Fruit fly (Drosophila melanogaster) ovary, adult (tissue): ENCODE data around the gene CG15219.

ENCODE experiments used
- CG17801 ChIP-seq: fragments of 200-800 bp; optimal IDR thresholded peaks from 2 replicates; lab custom pipeline; 2019; ENCODE audit warnings: missing biosample characterization, mild to moderate bottlenecking, missing genetic modification characterization, moderate library complexity; ENCODE audit not compliant: partially characterized antibody

Gene CG15219

DNA sequence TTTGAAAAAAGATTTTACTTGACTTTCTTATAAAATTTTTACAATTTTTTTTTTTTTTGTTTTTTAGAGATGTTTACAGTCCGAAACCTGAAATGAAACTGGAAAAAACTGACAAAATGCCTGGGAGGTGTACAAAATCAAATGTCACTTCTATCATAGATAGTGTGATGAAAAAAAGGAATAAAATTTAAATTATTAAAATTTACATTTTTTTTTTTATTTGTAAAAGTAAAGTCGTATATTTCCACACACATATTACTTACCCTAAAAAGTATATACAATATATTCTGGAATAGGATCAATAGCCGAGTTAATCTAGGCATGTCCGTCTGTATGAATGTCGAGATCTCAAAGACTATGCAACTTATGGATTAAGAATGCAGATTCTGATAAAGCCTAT is at the start of gene CG15219:
TSS of gene CG15219 (minus strand) at position 101 of the 400 bp plus-strand sequence.
- no peak for TF ChIP-seq CG17801 (GFP tag; lab: Kevin White, UChicago)

DNA sequence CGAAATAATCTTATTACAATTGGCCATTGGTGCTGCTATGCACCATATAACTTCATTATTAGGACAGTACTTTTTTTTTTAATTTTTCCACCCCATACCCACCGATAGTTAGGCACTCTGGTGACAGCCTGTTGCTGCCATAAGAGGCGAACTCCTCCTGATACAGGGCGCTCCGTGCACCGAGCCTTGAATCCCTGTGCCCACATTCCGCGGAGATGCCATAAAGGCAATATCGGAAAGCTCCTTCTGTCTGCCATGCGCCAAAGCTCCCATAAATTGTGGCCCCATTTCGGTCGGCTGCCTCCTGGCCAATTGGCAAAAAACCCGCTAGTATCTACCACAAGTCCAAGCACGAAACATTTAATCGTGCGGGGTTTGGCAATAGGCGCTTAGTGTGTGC is 47.9 kb upstream of the CG15219 start:
- no peak for TF ChIP-seq CG17801 (GFP tag; lab: Kevin White, UChicago)

DNA sequence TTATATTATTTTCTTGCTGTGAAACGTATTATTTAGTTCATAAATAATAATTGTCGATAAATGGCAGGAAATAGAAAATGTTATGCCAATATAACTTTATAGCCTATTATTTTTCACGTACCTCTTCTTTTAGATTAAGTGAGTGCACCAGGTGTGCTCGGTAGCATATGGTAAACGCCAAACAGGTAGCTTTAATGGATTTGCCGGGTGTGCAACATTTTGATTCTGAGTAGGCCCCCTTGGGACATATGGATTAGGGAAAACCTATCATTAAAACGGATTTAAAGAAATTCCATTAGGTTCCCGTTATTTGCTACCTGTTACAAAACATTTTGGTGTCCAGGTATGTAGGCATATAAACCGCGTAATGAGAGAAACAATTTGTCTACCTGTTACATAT is 46.0 kb upstream of the CG15219 start, which contains the start of gene dunk:
TSS of gene dunk (plus strand) at position 301 of the 400 bp plus-strand sequence.
- TF ChIP-seq CG17801 (GFP tag; lab: Kevin White, UChicago) = no peak

DNA sequence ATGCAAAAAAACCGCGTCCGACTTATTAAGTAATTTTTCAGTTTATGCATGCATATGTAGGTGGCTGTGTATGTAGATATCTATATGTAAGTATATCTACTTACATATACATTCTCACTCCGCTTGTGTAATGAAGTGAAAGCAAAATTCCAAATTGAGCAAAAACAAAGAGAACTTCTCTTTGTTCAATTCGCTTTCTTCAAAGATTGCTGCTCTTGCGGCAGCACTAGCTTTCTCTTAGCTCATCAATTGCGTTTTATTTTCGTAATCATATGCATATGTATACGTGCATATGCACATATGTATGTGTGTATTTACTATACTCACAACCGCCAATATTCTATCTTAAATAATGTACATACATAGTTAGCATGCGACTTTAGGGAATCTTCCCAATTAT is 43.4 kb upstream of the CG15219 start:
- peak; percentile 68 for TF ChIP-seq CG17801 (GFP tag; lab: Kevin White, UChicago)

DNA sequence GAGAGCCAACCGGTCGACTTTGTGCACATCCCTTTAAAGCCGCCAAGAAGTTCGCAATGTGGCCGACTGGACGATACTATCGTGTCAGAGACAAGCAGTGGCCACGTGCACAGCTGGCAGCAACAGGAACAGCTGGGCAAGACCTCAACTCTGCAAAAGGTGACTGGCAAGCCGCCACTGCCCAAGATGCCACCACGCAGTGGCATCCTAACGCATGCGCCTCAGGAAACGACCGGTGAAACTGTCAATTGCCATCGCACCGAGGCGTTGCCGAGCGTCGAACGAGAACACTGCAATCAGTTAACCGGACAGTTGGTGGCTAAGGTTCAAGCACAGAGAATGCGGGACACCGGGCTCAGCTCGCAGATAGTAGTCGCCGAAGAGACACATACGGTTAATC is 40.9 kb upstream of the CG15219 start:
- no peak for TF ChIP-seq CG17801 (GFP tag; lab: Kevin White, UChicago)

DNA sequence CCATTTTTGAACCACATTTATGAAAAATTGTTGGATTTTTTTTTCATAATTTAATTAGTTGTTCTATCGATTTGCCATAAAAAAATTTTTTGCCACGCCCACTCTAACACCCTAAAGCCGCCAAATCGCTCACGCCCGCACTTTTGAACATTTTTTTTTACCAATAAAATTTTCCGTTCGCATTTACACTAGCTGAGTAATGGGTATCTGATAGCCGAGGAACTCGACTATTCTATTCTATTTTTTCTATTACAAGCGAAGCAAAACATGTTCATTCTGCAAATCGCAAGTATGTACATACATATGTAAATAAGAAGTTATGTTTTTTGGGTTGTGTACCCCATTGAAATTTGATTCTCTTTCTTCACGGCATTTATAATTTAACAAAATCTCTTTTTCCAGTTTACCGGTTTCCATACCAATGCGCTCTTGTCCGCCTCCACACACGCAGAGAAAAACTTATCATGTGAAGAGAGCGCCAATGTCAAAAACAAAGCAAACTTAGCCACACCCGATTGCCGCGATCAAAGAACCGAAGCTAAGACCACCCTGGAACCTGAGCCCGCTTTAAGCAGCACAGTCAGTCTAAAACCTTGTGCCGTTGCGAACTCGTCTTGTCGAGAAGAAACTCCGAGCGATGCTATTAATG is 40.1 kb upstream of the CG15219 start:
- TF ChIP-seq CG17801 (GFP tag; lab: Kevin White, UChicago) = no peak

DNA sequence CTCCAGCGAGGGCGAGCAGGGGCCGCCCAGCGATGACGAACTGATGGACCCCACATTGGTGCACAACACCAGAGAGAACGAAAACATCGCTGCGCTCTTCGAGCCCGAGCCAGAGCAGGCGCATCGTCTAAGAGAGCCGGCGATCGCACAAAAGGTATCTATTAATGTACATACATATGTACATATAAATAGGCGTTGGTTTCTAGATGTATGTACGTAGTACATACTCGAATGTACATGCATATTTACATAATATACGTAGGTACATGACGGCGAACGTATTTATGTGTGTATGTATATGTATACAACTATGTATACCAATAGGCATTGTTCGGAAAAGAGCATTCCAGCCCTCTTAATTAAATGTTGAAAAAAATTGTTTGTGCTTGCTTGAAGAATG is 38.8 kb upstream of the CG15219 start:
- no peak for TF ChIP-seq CG17801 (GFP tag; lab: Kevin White, UChicago)

DNA sequence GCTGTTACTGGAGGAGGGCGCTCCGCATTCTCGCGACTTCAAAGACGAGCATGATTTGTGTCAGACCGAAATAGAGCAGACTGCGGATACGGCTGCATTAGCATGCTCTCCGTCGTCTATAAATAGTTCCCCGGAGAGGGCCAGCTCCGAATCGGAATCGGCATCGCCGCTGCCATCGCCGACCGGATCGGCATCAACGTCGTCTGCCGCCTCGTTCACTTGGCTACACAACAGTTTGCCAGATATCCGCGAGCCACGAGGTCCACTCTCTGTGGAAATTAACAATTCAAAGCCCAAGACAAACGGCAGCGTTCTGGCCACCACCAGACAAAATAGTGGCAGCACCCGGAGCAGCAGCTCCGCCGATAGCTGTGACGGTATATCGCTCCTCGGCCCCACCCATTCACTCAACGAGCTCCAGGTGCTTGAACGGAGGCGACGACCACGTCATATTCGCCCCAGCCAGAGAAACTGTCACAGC is 37.4 kb upstream of the CG15219 start:
- no peak for TF ChIP-seq CG17801 (GFP tag; lab: Kevin White, UChicago)

DNA sequence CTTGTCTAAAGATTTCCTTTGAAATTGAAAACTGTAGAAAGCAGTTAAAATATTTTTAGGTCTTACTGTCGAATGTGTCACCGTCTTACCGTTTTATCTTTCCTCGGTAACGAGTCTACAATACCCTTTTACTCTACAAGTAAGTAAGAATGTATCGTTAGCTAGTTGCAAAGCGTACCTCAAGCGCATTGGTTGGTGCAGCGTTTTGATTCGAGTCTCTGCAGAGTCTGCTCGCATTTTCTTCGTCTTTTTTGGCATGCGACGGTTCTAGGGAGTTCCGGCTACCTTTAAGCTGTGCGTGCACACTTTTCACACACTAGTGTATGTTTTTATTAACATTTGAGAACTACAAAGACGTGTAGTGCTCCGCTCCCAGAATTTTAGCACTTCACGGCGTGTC is 34.6 kb upstream of the CG15219 start:
- TF ChIP-seq CG17801 (GFP tag; lab: Kevin White, UChicago) = no peak

DNA sequence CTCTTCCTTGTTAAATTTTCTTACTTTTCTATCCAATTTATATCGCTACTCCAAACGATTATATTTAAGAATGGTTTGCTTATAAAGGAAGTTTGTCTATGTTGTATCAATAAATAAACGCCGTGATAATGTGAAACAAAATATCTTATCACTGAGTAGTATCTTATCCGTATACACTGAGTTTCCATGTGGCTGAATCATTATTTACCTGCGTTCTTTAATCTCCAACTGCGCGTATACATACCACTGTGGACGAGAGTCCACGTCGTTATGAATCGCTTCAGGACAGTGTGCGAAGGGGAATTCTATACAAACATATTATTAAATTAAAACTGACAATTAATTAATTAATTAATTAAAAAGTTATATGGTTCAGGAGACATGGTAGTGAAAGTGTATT is 34.0 kb upstream of the CG15219 start:
- TF ChIP-seq CG17801 (GFP tag; lab: Kevin White, UChicago) = no peak

DNA sequence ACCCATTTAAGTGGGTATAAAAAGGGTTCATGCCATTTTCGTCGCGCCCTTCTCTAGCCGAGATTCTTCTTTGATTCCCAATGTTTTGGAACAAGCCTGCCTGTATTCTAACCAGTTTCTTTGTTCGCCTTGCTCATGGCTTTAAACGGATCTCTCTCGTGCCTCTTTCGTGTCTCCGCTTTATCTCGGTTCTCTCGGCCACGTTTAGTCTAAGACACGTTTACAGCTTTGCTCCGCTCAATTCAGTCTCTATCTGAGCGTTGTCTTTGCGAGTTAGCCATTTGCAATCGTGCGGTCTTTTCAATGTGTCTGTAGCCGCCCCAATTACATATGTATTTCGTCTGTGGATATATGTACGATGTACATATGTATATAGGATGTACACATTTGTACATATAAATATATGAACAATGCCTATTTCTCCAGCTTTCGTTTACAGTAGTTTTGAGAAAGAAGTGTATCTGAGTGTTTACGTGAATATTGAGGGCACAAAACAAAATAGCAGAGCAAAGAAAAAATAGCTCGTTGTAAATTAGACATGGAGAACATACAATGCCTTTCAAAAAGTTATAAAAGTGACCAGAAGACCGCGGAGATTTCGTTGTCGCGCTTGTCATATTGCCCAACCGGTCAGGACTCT is 28.9 kb upstream of the CG15219 start:
- no peak for TF ChIP-seq CG17801 (GFP tag; lab: Kevin White, UChicago)

DNA sequence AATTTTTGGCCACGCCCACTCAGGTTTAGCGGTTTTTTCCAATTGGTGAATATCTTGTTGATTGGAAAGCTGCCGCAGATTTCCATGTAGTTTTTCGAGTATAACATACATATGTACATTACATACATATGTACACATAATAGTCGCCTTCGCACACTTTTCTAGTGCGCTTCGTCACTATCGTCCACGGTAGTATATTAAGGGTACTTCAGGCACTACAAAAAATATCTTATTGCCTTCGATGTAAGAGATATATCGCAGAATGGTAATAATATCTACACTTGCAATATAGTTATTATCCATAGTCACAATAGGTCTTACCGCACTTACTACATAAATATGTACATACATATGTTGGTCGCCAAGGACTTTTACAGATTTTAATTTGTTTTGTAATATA is 27.7 kb upstream of the CG15219 start:
- TF ChIP-seq CG17801 (GFP tag; lab: Kevin White, UChicago) = no peak

DNA sequence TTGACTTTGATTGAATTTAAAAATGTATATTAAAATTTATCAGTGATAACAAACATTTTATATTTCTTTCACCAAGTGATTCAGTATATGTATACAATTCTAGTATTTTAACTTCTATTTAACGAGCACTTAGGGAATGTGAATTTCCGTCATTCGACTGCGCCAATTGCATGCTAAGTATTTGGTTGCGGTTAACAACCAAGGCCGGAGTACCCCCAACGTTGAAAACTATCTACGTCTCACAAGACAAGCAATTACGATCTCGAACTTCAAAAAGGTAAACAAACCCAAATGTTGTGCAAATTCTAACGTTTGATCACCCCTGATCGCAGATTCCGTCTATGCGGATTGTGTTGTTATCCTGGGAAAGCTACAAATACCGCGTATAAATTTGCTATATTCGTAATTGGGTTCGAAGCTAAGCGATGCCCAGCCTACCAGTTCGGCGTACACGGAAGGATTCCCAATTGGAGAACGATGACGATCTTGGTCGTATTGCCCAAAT is 25.9 kb upstream of the CG15219 start, which contains the start of gene CG42748:
TSS of gene CG42748 (plus strand) at position 51 of the 505 bp plus-strand sequence.
- no peak for TF ChIP-seq CG17801 (GFP tag; lab: Kevin White, UChicago)

DNA sequence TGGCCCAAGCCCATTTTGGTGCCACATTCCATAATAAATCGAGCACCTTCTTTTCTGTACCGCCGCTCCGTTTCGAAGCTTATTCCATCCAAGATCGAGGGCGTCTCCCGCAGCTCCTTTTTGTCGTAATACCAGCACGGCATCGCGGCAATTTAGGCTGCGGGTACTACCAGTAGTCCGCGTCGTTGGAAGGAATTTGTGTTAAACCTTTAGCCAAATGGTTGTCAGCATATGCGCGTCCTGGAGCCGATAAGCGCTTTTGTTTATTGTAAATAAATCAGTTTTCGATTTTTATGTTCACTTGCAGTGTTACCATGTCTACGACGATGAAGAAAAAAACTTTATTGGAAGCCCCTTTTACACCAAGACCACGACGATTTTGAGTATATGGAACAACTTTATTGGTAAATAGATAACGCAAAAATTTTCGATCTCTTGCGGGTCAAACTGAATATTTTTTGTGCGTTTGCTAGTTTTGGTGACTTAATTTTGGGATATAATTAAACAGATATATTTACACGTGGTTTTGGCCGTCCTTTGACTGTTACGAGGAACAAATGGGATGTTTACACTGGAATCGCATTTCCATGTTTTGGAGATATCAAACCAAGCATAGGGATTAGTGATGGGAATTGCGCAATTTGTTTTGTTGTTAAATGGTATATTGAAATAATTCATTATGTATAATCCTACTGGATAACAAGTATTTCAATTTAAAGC is 24.4 kb upstream of the CG15219 start, which contains the start of gene CycK:
TSS of gene CycK (minus strand) at position 562 of the 720 bp plus-strand sequence.
- no peak for TF ChIP-seq CG17801 (GFP tag; lab: Kevin White, UChicago)

DNA sequence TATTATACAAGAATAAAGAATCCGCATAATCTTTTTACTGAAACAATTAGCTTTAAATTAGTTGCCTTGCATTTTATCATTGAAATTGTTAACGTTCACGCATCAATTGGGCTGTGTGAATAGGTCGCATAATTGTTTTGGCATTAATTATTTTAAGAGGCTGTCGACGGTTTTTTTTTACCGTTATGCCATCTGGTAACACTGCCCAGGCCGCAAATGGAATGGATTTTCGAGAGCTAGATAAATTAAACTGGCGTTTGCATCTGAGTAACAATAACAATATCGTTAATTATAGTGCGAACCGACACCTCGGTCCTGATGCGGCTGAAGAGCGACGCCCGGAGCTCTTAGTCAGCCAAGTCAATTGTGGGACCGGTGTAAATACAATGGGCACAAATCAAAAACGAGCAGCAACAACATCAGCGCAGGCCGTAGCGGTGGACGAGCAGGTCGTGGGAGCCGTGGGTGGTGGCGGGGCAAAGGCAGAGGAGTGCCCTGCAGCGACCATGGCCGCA is 16.4 kb upstream of the CG15219 start:
- TF ChIP-seq CG17801 (GFP tag; lab: Kevin White, UChicago) = no peak
